Worm (Caenorhabditis elegans) whole organism, dauer: ENCODE data around the gene F40F12.9.

ENCODE experiments used
- unc-62 ChIP-seq: sonication (generic microtip); optimal IDR thresholded peaks from 2 replicates; lab custom pipeline; 2017; ENCODE audit warnings: missing biosample characterization, missing genetic modification reagents, missing genetic modification characterization

The F40F12.9 gene

DNA sequence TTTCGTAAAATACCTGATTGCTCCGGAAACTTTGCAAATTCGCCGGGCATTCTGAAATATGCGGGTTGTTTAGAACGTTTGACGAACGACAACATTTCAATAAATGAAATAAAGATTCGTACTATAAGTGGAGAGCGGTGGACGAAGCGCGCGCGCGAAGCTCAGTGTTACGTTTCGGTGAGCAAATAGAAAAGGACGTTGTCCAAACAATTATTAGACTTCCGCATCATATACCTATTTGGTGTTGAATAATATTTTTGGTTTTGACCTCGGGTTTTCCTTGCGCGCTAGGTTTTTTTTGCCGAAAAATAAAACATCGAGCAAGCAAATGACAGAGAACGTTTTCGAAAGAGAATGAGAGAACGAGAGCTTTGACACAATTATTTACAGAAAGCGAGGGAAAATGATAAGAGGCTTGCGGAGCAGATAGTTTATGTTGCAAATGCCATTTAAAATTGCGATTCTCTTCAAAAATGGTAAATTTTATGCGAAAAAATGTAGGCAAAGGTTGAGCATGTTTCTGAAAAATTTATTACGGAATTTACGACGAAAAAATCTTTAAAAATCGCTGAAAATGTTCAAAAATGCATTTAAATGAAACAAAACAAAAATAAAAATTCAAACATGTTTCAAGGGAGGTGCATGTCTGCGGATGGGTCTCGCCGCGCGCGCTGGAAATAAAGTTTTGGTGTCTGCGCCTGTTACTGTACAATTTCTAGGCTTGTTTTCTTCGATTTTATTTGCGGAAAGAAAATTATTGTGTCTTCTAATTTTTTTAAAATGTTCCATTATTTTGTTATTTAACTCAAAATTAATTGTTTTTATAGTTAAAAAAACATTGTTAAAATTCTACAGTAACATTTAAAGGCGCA, at the start of gene F40F12.9, which contains the start of gene cyld-1:
TSS of gene F40F12.9 (plus strand) at position 721 of the 872 bp plus-strand sequence.
TSS of gene cyld-1 (minus strand) at position 51 of the 872 bp plus-strand sequence.
- no peak for TF ChIP-seq unc-62 (GFP tag; lab: Kevin White, UChicago)

DNA sequence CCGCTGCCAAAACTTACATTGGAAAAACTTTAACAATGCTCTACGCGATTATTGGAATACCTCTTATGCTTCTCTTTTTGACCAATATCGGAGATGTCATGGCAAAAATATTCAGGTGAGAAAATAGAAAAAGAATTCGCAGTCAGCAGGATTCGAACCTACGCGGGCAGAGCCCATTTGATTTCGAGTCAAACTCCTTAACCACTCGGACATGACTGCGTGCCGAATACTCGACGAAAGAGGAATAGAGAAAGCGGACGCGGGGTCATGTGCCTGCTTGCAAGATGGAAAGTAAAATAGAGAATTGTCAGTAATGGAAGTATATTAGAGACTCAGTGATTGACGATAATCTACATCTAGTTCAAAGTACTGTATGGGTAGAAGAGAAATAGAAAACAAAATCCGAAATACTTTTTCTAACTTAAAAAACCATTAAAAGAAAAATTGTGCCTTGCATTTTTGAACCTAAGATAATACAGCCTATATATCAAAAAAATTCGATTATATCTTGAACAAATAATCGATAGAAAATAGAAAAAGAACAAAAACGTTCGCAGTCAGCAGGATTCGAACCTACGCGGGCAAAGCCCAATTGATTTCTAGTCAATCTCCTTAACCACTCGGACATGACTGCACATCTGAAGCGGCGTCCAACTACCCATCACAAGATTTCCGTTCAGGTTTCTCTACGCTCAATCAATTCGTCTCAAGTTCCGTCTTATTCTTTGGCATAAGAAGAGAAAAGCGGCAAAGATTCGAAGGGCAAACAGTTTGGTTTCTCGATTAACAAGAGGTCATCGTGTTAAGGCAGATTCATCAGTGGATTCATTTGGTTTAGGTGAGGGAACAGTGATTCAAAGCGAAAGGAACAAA, 49.4 kb upstream of the F40F12.9 start:
- no peak for TF ChIP-seq unc-62 (GFP tag; lab: Kevin White, UChicago)

DNA sequence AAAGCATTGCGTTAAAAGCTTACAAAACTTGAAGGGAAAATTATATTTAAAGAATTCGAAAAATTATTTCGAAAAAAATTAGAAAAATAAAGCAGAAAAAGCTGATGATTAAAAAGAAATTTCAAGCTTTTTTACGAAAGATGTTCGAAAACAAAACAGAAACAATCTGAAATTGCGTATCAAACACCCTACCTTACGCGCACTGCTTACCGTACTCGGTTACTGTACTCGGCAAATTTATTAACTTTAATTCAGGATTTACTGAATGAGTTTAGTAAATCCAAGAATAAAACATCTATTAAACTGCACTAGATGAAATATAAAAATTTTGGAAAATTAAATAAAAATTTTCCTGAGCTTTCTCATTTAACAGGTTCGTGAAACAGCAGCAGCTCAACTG, 48.7 kb upstream of the F40F12.9 start:
- no peak for TF ChIP-seq unc-62 (GFP tag; lab: Kevin White, UChicago)

ce11 chrIII:9867352-9867751, 43.8 kb upstream of the F40F12.9 start:
- TF ChIP-seq unc-62 (GFP tag; lab: Kevin White, UChicago) = no peak

ce11 chrIII:9867780-9868503, 43.2 kb upstream of the F40F12.9 start, which contains the start of gene dhhc-4:
dhhc-4 (minus strand) TSS chrIII:9867792.
- no peak for TF ChIP-seq unc-62 (GFP tag; lab: Kevin White, UChicago)

DNA sequence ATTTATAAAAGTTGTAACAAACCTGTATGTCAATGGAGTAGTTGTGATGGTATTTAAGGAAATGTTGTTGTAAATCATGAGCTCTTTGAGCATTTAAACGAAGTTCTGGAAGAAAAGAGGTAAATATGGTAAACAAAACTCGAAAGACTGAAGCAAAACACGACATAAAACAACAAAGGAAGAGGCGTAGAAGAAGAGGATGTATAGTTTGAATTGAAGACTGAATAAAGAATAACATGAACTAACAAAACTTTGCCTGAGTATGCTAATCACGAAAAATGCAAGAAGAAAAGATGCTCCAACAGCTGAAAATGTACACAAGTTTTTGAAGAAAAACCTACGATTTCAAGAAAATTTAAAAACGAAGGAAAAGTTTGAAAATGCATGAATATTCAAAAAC, 40.1 kb upstream of the F40F12.9 start, which contains the start of gene ZK757.1:
TSS of gene ZK757.1 (minus strand) at position 101 of the 400 bp plus-strand sequence.
- no peak for TF ChIP-seq unc-62 (GFP tag; lab: Kevin White, UChicago)

ce11 chrIII:9874515-9874914, 36.6 kb upstream of the F40F12.9 start:
- TF ChIP-seq unc-62 (GFP tag; lab: Kevin White, UChicago) = no peak

DNA sequence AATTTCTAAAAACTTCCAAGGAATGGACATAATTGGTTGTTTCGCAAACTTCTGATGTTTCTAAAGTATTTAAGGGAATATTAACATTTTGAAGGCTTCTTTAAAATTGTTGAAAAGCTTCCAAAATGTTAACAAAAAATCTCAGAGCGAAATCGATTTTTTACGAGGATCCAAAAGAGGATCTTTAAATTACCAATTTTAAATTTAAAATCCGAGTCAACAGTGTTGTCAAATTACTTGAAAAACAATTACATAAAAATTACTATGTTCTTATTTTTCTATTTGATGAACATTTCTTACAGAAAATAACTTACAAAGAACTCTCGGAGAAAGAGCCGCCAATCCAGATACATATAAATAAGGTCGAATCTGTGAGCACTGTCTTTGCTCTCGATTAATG, 34.2 kb upstream of the F40F12.9 start, which contains the start of gene ZK757.10:
TSS of gene ZK757.10 (plus strand) at position 301 of the 400 bp plus-strand sequence.
- TF ChIP-seq unc-62 (GFP tag; lab: Kevin White, UChicago) = no peak

DNA sequence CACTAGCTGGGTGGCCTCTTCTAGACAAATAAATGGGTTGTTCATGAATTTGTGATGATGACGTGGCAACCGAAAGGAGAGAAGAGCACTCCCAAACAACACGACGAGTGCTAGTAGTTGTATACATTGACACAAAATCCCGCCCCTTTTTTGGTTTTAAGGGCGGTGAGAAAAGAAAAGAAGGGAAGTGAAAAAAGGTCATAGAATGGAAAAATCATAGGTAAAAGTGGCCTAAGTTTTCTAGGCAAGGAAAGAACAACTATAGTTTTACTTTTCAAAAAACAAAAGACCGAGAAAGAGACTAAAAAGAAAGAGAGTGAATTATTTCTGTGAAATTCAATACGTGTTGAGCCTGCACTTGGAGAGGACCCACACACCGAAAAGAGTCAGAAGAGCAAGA, 32.3 kb upstream of the F40F12.9 start, which contains the start of gene ZK757.2:
TSS of gene ZK757.2 (minus strand) at position 101 of the 400 bp plus-strand sequence.
- no peak for TF ChIP-seq unc-62 (GFP tag; lab: Kevin White, UChicago)

DNA sequence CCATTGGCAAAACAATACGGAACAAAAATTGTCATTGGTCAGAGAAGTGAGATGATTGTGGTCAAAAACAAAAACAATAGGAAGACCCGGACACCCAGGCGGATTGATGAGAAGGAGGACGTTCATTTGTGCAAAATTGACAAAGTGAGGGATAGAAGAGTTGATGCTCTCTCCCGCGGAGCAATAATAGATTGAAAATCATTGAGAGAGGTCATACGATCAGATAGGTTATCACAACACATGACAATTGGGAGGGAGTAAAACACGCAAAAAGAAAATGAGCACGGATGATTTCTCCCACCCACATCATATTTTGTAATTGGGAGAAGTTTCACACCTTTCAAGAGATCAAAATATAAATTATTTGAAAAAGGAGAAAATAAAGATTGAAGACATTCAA, 25.5 kb upstream of the F40F12.9 start:
- TF ChIP-seq unc-62 (GFP tag; lab: Kevin White, UChicago) = no peak

DNA sequence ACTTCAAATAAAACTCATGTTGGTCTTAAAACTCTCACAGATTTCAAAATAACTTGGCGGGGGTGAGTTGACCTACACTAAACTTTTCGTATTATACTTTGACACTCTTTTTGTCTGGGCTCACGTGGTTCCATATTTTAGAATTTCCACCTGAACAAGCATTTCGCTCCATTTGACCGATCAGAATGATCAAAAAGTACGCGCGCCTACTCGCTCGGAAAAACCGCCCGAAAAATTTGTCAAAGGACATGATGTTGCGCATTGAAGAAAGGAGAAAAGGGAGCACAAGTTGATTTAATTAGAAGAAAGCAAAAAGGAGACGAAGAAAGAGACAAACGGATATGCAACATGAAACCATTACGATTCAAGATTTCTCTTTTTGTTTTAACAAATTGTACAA, 24.8 kb upstream of the F40F12.9 start:
- TF ChIP-seq unc-62 (GFP tag; lab: Kevin White, UChicago) = no peak

ce11 chrIII:9891324-9891723, 19.8 kb upstream of the F40F12.9 start, which contains the start of gene alg-4:
alg-4 (minus strand) TSS chrIII:9891424.
- TF ChIP-seq unc-62 (GFP tag; lab: Kevin White, UChicago) = no peak

DNA sequence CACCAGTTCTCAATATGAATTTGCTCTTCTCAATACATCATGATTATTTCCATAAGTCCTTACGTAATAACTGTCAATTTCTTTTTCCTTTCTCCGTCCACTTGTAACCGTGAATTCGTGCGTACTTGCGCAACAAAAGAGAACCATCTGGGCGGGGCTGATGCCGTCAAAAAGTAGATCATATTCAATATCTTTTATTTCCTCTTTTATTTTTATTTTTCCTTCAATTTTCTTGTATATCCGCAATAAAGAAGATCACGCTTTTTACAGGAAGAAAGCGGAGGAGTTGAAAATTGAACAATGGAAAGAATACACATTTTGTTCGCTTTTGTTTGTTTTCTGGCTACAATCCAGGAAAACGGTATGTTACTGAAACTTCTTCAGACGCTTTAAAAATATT, 18.3 kb upstream of the F40F12.9 start, which contains the start of gene mam-7:
TSS of gene mam-7 (plus strand) at position 301 of the 400 bp plus-strand sequence.
- no peak for TF ChIP-seq unc-62 (GFP tag; lab: Kevin White, UChicago)

DNA sequence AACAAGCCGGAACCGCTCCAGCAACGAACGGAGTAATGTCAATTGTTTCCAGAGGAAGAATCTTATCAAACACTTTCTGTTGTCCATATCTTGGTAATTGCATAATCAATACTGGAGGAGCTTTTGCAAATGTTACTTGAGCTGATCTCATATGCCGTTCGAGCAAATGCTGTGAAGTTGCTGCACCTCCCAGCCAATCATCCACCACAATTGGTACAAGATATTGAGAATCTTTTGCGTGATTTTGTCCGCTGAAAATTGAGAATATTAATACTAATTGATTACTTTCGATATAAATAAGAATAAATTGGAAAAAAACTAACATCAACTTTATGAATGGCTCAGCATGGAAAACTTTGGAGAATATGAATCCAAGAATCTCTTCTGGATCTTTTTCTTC, 11.4 kb upstream of the F40F12.9 start:
- no peak for TF ChIP-seq unc-62 (GFP tag; lab: Kevin White, UChicago)
